Fruit fly (Drosophila melanogaster): ENCODE results near the gene CG7214.

The CG7214 gene

DNA sequence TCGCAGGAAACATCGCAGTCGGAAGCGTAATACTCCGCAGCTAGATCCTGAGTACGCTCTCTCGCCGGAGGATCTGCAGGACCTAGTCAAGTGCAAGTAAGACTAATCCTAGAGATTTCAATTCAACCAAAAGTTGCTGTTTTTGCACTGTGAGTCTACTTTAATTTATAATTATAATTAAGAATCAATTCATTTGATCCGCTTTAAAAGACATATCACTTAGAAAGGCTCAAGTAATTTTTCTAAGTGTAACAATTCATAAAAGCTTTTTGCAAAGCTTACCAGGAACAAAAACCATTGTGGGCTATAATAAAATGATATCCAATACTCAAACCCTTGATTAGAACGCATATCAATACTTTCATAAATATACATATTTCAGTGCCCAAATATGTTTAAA, 12.2 kb upstream of the CG7214 start:
- TF ChIP-seq Dfd (GFP tag; optimal IDR thresholded peaks at IDR 0.05) (no peak), dmrt93B (GFP tag; optimal IDR thresholded peaks at IDR 0.05) (no peak), woc (GFP tag; optimal IDR thresholded peaks at IDR 0.05) (no peak)

DNA sequence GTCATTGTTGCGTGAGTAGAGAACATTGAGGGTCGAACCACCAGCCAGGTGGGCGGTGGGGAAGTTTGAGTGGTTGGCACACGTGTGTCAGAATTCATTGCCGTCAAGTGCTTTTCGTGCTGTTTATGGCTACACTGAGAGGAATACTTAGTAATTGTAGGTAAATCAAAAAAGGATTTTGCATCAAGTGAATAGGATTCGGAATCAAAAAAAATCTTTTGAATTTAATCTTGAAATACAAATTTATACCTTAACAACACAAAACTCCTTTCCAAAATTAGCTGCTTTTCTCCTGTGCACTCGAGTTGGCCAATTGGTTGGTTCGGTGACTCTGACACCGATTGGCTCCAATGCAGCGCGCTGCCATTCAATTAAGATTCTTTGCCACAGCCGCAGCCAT, 9.9 kb upstream of the CG7214 start:
- TF ChIP-seq CrebA (GFP tag; optimal IDR thresholded peaks at IDR 0.05; ENCODE audit: borderline replicate concordance) (no peak), Hr78 (GFP tag; optimal IDR thresholded peaks at IDR 0.05) (no peak), Myc (optimal IDR thresholded peaks at IDR 0.05) (no peak), rgr (GFP tag; optimal IDR thresholded peaks at IDR 0.05) (no peak), Rel (GFP tag; optimal IDR thresholded peaks at IDR 0.05) (no peak), Rel (tag; optimal IDR thresholded peaks at IDR 0.05) (no peak), dl (GFP tag; optimal IDR thresholded peaks at IDR 0.05; ENCODE audit: insufficient read depth in 1 of 2, partially characterized antibody in 2 of 2) (no peak)

DNA sequence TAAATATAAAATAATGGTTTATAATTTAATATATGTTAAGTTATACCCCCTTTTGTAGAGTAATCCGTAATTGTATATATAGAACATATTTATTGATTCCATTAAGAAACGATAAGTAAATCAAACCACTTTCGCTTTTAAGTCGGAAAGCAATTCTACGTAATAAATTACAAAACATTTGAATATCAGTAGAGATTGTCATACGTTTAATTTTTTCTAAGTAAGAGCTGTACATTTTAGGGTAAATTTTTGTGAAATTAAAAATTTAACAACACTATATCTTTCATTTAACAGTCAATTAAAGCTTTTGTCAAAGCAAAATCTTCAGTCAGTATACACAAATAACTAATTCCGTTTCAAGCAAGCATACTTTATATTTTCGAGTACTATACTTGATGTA, 9.2 kb upstream of the CG7214 start, which contains the start of gene CG46025:
Gene CG46025, plus strand, starts transcription at position 301 of the 400 bp plus-strand sequence.
- TF ChIP-seq Abd-B (GFP tag; optimal IDR thresholded peaks at IDR 0.05): no peak
- no peak for TF ChIP-seq psq (GFP tag; optimal IDR thresholded peaks at IDR 0.05)
- TF ChIP-seq Hr83 (GFP tag; optimal IDR thresholded peaks at IDR 0.05; ENCODE audit: poor library complexity, severe bottlenecking): no peak
- no peak for TF ChIP-seq pan (optimal IDR thresholded peaks at IDR 0.05)
- no peak for TF ChIP-seq Sp1 (GFP tag; optimal IDR thresholded peaks at IDR 0.05)
- no peak for TF ChIP-seq ey (GFP tag; optimal IDR thresholded peaks at IDR 0.05)
- no peak for TF ChIP-seq CG32264 (GFP tag; optimal IDR thresholded peaks at IDR 0.05)
- no peak for TF ChIP-seq tai (GFP tag; optimal IDR thresholded peaks at IDR 0.05)
- TF ChIP-seq rgr (GFP tag; optimal IDR thresholded peaks at IDR 0.05): no peak

DNA sequence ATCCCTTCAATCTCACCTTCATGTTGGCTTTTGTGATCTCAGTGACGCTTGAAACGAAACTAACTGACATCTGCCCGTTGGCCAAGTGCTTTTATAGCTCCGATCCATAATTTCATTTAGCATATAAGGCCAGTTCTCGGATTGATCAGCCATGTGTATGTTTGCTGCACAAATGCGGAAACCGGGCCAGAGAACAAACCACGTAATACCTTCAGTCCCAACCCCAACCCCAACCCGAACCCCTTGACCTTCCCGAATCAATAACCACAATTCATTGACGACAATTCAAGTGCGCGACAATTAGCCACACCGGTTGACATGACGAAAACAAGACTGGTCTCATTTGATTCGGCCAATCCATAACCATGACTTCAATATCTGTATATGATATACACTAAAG, 8.4 kb upstream of the CG7214 start, which contains the start of gene CG7203:
Gene CG7203, minus strand, starts transcription at position 101 of the 400 bp plus-strand sequence.
- TF ChIP-seq HLH106 (tag; optimal IDR thresholded peaks at IDR 0.05): no peak

DNA sequence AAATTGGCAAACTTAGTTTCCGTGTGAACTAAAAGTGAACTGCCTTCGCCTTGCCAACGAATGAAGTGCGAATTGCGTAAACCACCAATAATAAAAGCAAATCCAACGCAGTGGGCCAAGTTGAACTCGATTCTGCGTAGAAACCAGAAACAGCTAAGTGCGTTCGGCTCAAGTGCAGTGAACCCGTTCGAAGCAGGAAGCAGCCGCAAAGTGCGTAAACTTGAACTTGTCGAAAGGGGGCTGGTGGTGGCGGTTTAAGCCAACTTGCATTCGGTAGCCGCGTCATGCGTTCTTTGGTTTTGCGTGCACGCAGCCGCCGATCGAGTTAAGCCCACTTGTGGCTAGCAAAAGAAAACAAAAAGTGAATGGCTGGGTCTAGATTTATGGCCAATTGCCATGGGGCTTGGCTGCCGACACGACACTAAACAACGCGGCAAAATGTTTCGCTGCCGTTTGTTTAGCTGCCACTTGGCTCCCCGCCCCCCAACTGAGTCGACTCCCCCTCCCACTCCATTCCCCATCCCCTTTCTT, 6.1 kb upstream of the CG7214 start:
- no peak for TF ChIP-seq Rel (GFP tag; optimal IDR thresholded peaks at IDR 0.05)
- no peak for TF ChIP-seq Rel (tag; optimal IDR thresholded peaks at IDR 0.05)
- no peak for TF ChIP-seq Dfd (GFP tag; optimal IDR thresholded peaks at IDR 0.05)
- TF ChIP-seq GATAd (GFP tag; optimal IDR thresholded peaks at IDR 0.05): no peak
- no peak for TF ChIP-seq dl (GFP tag; optimal IDR thresholded peaks at IDR 0.05; ENCODE audit: insufficient read depth in 1 of 2, partially characterized antibody in 2 of 2)
- TF ChIP-seq Vsx2 (GFP tag; optimal IDR thresholded peaks at IDR 0.05; ENCODE audit: partially characterized antibody): no peak
- TF ChIP-seq HLH106 (tag; optimal IDR thresholded peaks at IDR 0.05): no peak
- TF ChIP-seq dmrt93B (GFP tag; optimal IDR thresholded peaks at IDR 0.05): no peak
- TF ChIP-seq N (GFP tag; optimal IDR thresholded peaks at IDR 0.05): no peak
- no peak for TF ChIP-seq br (GFP tag; optimal IDR thresholded peaks at IDR 0.05)

DNA sequence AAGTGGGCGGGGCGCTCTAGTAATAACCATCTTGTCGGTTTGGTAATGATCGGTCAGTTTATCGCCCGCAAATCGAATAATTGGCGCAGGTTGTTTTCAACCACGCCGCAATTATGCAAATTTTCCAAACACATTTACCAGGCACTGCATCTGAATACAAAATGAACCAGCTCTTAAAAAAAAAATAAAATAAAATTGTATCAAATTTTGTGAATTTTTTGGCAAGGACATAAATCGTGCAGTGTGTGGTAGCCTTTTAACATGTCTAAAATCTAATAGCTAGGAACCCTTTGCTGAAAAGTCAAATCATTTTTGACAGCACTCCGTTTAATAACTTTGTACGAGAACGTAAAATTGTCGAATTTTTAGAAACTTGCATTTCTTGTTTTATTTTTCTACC, 2.3 kb upstream of the CG7214 start, which contains the start of gene ATPsynGL:
Gene ATPsynGL, plus strand, starts transcription at position 301 of the 400 bp plus-strand sequence.
- TF ChIP-seq fru (GFP tag; optimal IDR thresholded peaks at IDR 0.05): no peak
- no peak for TF ChIP-seq tai (GFP tag; optimal IDR thresholded peaks at IDR 0.05)
- no peak for TF ChIP-seq Mio (GFP tag; optimal IDR thresholded peaks at IDR 0.05)
- no peak for TF ChIP-seq HLH106 (tag; optimal IDR thresholded peaks at IDR 0.05)
- no peak for TF ChIP-seq Sp1 (GFP tag; optimal IDR thresholded peaks at IDR 0.05)

DNA sequence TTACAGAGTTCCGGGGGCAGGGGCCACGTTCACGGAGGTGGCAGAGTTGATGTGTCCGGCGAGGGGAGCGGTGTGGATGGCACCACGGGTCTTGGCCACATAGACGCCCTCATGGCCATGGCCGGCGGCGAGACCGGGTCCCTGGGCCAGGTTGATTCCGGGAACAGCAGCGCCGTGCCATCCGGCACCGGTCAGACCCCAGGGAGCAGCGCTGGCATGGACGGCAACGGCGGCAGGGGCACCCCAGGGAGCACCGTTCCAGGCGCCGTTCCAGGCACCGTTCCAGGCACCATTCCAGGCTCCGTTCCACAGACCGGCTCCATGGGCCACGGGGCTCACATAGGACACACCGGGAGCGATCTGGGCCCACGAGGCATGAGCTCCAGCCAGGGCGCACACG, 431 bp downstream of the CG7214 start:
- TF ChIP-seq CG9705 (GFP tag; optimal IDR thresholded peaks at IDR 0.05): no peak
- no peak for TF ChIP-seq Dif (GFP tag; optimal IDR thresholded peaks at IDR 0.05; ENCODE audit: partially characterized antibody)
- TF ChIP-seq fru (GFP tag; optimal IDR thresholded peaks at IDR 0.05): no peak
- TF ChIP-seq Rel (GFP tag; optimal IDR thresholded peaks at IDR 0.05): no peak
- TF ChIP-seq Rel (tag; optimal IDR thresholded peaks at IDR 0.05): no peak
- TF ChIP-seq dsf (GFP tag; optimal IDR thresholded peaks at IDR 0.05; ENCODE audit: borderline replicate concordance): no peak
- no peak for TF ChIP-seq HLH106 (tag; optimal IDR thresholded peaks at IDR 0.05)
- TF ChIP-seq psq (GFP tag; optimal IDR thresholded peaks at IDR 0.05): no peak
- TF ChIP-seq jim (GFP tag; optimal IDR thresholded peaks at IDR 0.05): no peak
- no peak for TF ChIP-seq sage (GFP tag; optimal IDR thresholded peaks at IDR 0.05)
- no peak for TF ChIP-seq h (GFP tag; optimal IDR thresholded peaks at IDR 0.05)
- TF ChIP-seq N (GFP tag; optimal IDR thresholded peaks at IDR 0.05): no peak
- TF ChIP-seq Hnf4 (GFP tag; optimal IDR thresholded peaks at IDR 0.05): no peak
- no peak for TF ChIP-seq dmrt93B (GFP tag; optimal IDR thresholded peaks at IDR 0.05)
- TF ChIP-seq Vsx2 (GFP tag; optimal IDR thresholded peaks at IDR 0.05; ENCODE audit: partially characterized antibody): no peak
- TF ChIP-seq br (GFP tag; optimal IDR thresholded peaks at IDR 0.05): no peak
- TF ChIP-seq Hr78 (GFP tag; optimal IDR thresholded peaks at IDR 0.05): no peak
- no peak for TF ChIP-seq sv (GFP tag; optimal IDR thresholded peaks at IDR 0.05)
- no peak for TF ChIP-seq OdsH (GFP tag; optimal IDR thresholded peaks at IDR 0.05)

Measured in whole organism, wandering third instar larva.